Fruit fly (Drosophila melanogaster) whole organism, adult: ENCODE results near the gene Trxr2.

ENCODE experiments used
- CG11617 ChIP-seq: fragments of 200-800 bp; sonication (Bioruptor generic); optimal IDR thresholded peaks from 2 replicates; lab custom pipeline; 2017; ENCODE audit warnings: mild to moderate bottlenecking, missing biosample characterization, missing genetic modification reagents, missing genetic modification characterization
- CG12768 ChIP-seq: fragments of 200-800 bp; sonication (Bioruptor generic); optimal IDR thresholded peaks from 2 replicates; lab custom pipeline; 2017; ENCODE audit warnings: missing biosample characterization, missing genetic modification characterization, mild to moderate bottlenecking, moderate library complexity, missing genetic modification reagents
- CG14711 ChIP-seq: fragments of 200-800 bp; sonication (Bioruptor generic); optimal IDR thresholded peaks from 2 replicates; lab custom pipeline; 2018; ENCODE audit warnings: missing biosample characterization, mild to moderate bottlenecking, missing genetic modification characterization, moderate library complexity
- CG1620 ChIP-seq: fragments of 200-800 bp; sonication (Bioruptor generic); optimal IDR thresholded peaks from 2 replicates; lab custom pipeline; 2016; ENCODE audit warnings: missing biosample characterization, missing genetic modification characterization
- CG33017 ChIP-seq: fragments of 200-800 bp; sonication (Bioruptor generic); optimal IDR thresholded peaks from 2 replicates; lab custom pipeline; 2018; ENCODE audit warnings: missing biosample characterization, mild to moderate bottlenecking, missing genetic modification characterization, moderate library complexity
- CG5204 ChIP-seq: fragments of 200-800 bp; sonication (Bioruptor generic); optimal IDR thresholded peaks from 2 replicates; lab custom pipeline; 2016; ENCODE audit warnings: missing biosample characterization, missing genetic modification characterization
- CG7045 ChIP-seq: fragments of 200-800 bp; sonication (Bioruptor generic); optimal IDR thresholded peaks from 2 replicates; lab custom pipeline; 2017; ENCODE audit warnings: missing biosample characterization, mild to moderate bottlenecking, missing genetic modification characterization
- CG7101 ChIP-seq: fragments of 200-800 bp; sonication (Bioruptor generic); optimal IDR thresholded peaks from 2 replicates; lab custom pipeline; 2018; ENCODE audit warnings: missing biosample characterization, mild to moderate bottlenecking, missing genetic modification characterization, moderate library complexity
- Clk ChIP-seq: fragments of 200-800 bp; sonication (Bioruptor generic); optimal IDR thresholded peaks from 2 replicates; lab custom pipeline; 2017; ENCODE audit warnings: missing biosample characterization, missing genetic modification characterization
- Crg-1 ChIP-seq: fragments of 200-800 bp; sonication (Bioruptor generic); optimal IDR thresholded peaks from 2 replicates; lab custom pipeline; 2016; ENCODE audit warnings: missing biosample characterization, missing genetic modification characterization
- Hr96 ChIP-seq: fragments of 200-800 bp; sonication (Bioruptor generic); optimal IDR thresholded peaks from 2 replicates; lab custom pipeline; 2016; ENCODE audit warnings: missing biosample characterization, missing genetic modification characterization
- Mnt ChIP-seq: fragments of 200-800 bp; sonication (Bioruptor generic); optimal IDR thresholded peaks from 2 replicates; lab custom pipeline; 2016; ENCODE audit warnings: missing biosample characterization, mild to moderate bottlenecking, missing genetic modification characterization
- bab1 ChIP-seq: fragments of 200-800 bp; sonication (Bioruptor generic); optimal IDR thresholded peaks from 3 replicates; lab custom pipeline; 2019; ENCODE audit warnings: missing biosample characterization, mild to moderate bottlenecking, missing genetic modification characterization, moderate library complexity
- cic ChIP-seq: fragments of 200-800 bp; sonication (Bioruptor generic); optimal IDR thresholded peaks from 2 replicates; lab custom pipeline; 2017; ENCODE audit warnings: missing biosample characterization, mild to moderate bottlenecking, missing genetic modification characterization, moderate library complexity
- cnc ChIP-seq, 2 experiments: fragments of >200 bp; optimal IDR thresholded peaks; 2 replicates each; lab custom pipeline; 2017
- kay ChIP-seq: fragments of 200-800 bp; sonication (Bioruptor generic); peaks from one replicate; lab custom pipeline; 2016; ENCODE audit warnings: missing biosample characterization, missing genetic modification characterization, borderline replicate concordance
- ovo ChIP-seq: fragments of 200-800 bp; sonication (Bioruptor generic); optimal IDR thresholded peaks from 2 replicates; lab custom pipeline; 2016; ENCODE audit warnings: missing biosample characterization, missing genetic modification characterization
- pad ChIP-seq: fragments of 200-800 bp; sonication (Bioruptor generic); optimal IDR thresholded peaks from 3 replicates; lab custom pipeline; 2017; ENCODE audit warnings: missing biosample characterization, missing genetic modification characterization, mild to moderate bottlenecking, moderate library complexity, missing genetic modification reagents
- tj ChIP-seq: fragments of 200-800 bp; sonication (Bioruptor generic); optimal IDR thresholded peaks from 3 replicates; lab custom pipeline; 2017; ENCODE audit warnings: missing biosample characterization, mild to moderate bottlenecking, missing genetic modification characterization, moderate library complexity
- toe ChIP-seq: fragments of 200-800 bp; sonication (Bioruptor generic); optimal IDR thresholded peaks from 2 replicates; lab custom pipeline; 2016; ENCODE audit warnings: missing biosample characterization, missing genetic modification characterization

Trxr2 gene

dm6 chr3L:22571679-22572078, 21.7 kb downstream of the Trxr2 start:
- no peak for TF ChIP-seq kay (GFP tag; lab: Kevin White, UChicago)
- TF ChIP-seq CG11617: no peak
- no peak for TF ChIP-seq bab1
- TF ChIP-seq CG1620 (GFP tag; lab: Kevin White, UChicago): no peak
- TF ChIP-seq Hr96 (GFP tag; lab: Kevin White, UChicago): no peak
- TF ChIP-seq tj (GFP tag; lab: Kevin White, UChicago): no peak
- no peak for TF ChIP-seq CG12768 (GFP tag; lab: Kevin White, UChicago)
- TF ChIP-seq Mnt (GFP tag; lab: Kevin White, UChicago): no peak
- TF ChIP-seq CG33017 (tag; lab: Kevin White, UChicago): no peak
- TF ChIP-seq CG14711: no peak
- no peak for TF ChIP-seq cic
- no peak for TF ChIP-seq pad (GFP tag; lab: Kevin White, UChicago)
- TF ChIP-seq ovo (GFP tag; lab: Kevin White, UChicago): no peak
- TF ChIP-seq CG7045 (GFP tag; lab: Kevin White, UChicago): no peak
- TF ChIP-seq Crg-1 (GFP tag; lab: Kevin White, UChicago): no peak
- TF ChIP-seq CG5204: no peak
- no peak for TF ChIP-seq CG7101 (tag; lab: Kevin White, UChicago)
- TF ChIP-seq cnc (optimal IDR thresholded peaks at IDR 0.05; lab: Kevin White, UChicago): no peak

dm6 chr3L:22572272-22572671, 22.2 kb downstream of the Trxr2 start:
- TF ChIP-seq pad (GFP tag; lab: Kevin White, UChicago): peak; percentile 96
- no peak for TF ChIP-seq toe (GFP tag; lab: Kevin White, UChicago)
- no peak for TF ChIP-seq CG11617
- no peak for TF ChIP-seq cic
- no peak for TF ChIP-seq CG33017 (tag; lab: Kevin White, UChicago)

DNA sequence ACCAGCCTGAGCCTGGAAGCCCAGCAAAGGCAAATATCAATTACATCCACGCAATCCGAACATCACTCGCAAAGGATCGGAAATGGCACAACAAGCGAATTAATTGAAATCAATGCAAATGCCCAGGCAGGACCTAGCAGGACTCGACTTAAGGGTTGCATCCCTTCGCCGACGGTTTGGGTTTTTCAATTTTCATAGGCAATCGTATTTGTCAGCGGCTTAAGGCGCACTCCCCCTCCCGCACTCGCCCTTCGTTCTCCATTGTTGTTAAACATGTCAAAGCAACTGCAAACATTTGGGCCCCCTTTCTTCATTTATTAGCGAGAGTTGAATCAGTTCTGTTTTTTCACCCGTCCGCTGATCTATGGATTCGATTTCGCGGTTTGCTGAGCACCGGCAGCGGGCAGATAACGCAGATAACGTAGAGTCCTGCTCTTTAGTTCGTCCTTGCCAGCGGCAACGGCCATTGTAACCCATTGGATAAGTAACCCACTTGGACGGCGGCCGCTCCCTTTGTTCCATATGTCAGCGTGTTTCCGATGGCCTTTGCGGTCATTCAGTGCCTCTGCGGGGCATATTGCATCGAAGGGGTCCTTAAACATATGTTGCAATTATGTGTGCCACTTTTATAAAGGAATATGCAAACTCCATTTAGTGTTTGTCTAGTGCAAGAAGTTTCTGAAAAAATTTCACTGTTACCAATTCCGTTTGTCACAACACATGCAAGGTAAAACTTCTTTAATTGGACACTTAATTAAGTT, 36.6 kb downstream of the Trxr2 start:
- TF ChIP-seq CG33017 (tag; lab: Kevin White, UChicago): no peak

dm6 chr3L:22587890-22588645, 38.0 kb downstream of the Trxr2 start:
- TF ChIP-seq pad (GFP tag; lab: Kevin White, UChicago): no peak
- no peak for TF ChIP-seq cnc (optimal IDR thresholded peaks at IDR 0.05; lab: Kevin White, UChicago)
- no peak for TF ChIP-seq ovo (GFP tag; lab: Kevin White, UChicago)
- no peak for TF ChIP-seq CG14711
- no peak for TF ChIP-seq CG33017 (tag; lab: Kevin White, UChicago)
- no peak for TF ChIP-seq tj (GFP tag; lab: Kevin White, UChicago)
- no peak for TF ChIP-seq bab1
- TF ChIP-seq toe (GFP tag; lab: Kevin White, UChicago): no peak
- no peak for TF ChIP-seq CG7045 (GFP tag; lab: Kevin White, UChicago)

DNA sequence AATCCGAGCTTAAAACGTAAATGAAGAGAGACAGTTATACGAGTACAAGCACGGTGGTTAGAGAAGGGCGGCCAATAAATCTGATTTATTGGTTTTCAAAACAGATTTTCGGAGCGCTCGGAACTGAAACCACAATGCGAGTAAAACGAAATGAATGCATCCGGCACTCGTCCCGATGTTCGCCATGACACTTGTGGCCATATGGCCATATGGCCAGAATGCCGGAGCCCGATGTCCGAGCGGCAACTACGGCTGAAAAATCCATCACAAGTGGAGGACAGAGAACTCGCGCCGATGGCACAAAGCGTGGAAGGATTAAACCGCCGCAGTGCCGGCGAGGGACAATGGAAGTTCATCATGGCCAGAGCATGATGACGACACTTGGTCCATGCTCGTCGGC, 39.1 kb downstream of the Trxr2 start:
- TF ChIP-seq kay (GFP tag; lab: Kevin White, UChicago): no peak
- no peak for TF ChIP-seq cnc (optimal IDR thresholded peaks at IDR 0.05; lab: Kevin White, UChicago)
- TF ChIP-seq CG1620 (GFP tag; lab: Kevin White, UChicago): no peak
- TF ChIP-seq cic: no peak
- TF ChIP-seq CG5204: no peak
- TF ChIP-seq CG11617: no peak
- no peak for TF ChIP-seq CG33017 (tag; lab: Kevin White, UChicago)
- TF ChIP-seq Clk (GFP tag; lab: Kevin White, UChicago): no peak
- TF ChIP-seq ovo (GFP tag; lab: Kevin White, UChicago): no peak
- no peak for TF ChIP-seq bab1
- TF ChIP-seq CG14711: no peak
- no peak for TF ChIP-seq toe (GFP tag; lab: Kevin White, UChicago)
- TF ChIP-seq Mnt (GFP tag; lab: Kevin White, UChicago): no peak
- TF ChIP-seq pad (GFP tag; lab: Kevin White, UChicago): no peak
- TF ChIP-seq Crg-1 (GFP tag; lab: Kevin White, UChicago): no peak
- TF ChIP-seq CG7101 (tag; lab: Kevin White, UChicago): no peak
- TF ChIP-seq tj (GFP tag; lab: Kevin White, UChicago): no peak
- no peak for TF ChIP-seq Hr96 (GFP tag; lab: Kevin White, UChicago)
- no peak for TF ChIP-seq CG12768 (GFP tag; lab: Kevin White, UChicago)
- TF ChIP-seq CG7045 (GFP tag; lab: Kevin White, UChicago): no peak
